Fruit fly (Drosophila melanogaster) whole organism, wandering third instar larva: Measurements from ENCODE around the gene CG11590.

Experiments
- Abd-B ChIP-seq: fragments of >200 bp; optimal IDR thresholded peaks from 2 replicates; lab custom pipeline; 2017; ENCODE audit warnings: missing biosample characterization, missing genetic modification characterization
- CG9705 ChIP-seq: fragments of 200-800 bp; sonication (Bioruptor generic); optimal IDR thresholded peaks from 2 replicates; lab custom pipeline; 2018; ENCODE audit warnings: missing biosample characterization, mild to moderate bottlenecking, missing genetic modification characterization
- CrebA ChIP-seq: fragments of 200-800 bp; sonication (Bioruptor generic); optimal IDR thresholded peaks from 2 replicates; lab custom pipeline; 2016; ENCODE audit warnings: missing biosample characterization, mild to moderate bottlenecking, missing genetic modification characterization, borderline replicate concordance
- Dfd ChIP-seq: fragments of >200 bp; optimal IDR thresholded peaks from 2 replicates; lab custom pipeline; 2017; ENCODE audit warnings: missing biosample characterization, missing genetic modification characterization
- Dif ChIP-seq: fragments of 200-275, 200-300 bp; sonication (Bioruptor generic); optimal IDR thresholded peaks from 2 replicates; lab custom pipeline; 2018; ENCODE audit warnings: missing biosample characterization, missing genetic modification characterization; ENCODE audit not compliant: partially characterized antibody
- GATAd ChIP-seq: sonication (Bioruptor generic); optimal IDR thresholded peaks from 2 replicates; lab custom pipeline; 2016; ENCODE audit warnings: missing biosample characterization, missing genetic modification characterization
- HLH106 ChIP-seq: fragments of 200-800 bp; optimal IDR thresholded peaks from 3 replicates; lab custom pipeline; 2019; ENCODE audit warnings: missing biosample characterization, mild to moderate bottlenecking, missing genetic modification characterization, moderate library complexity
- Hnf4 ChIP-seq: fragments of 200-800 bp; sonication (Bioruptor generic); optimal IDR thresholded peaks from 2 replicates; lab custom pipeline; 2016; ENCODE audit warnings: missing biosample characterization, mild to moderate bottlenecking, missing genetic modification characterization
- Hr78 ChIP-seq: fragments of >200 bp; optimal IDR thresholded peaks from 2 replicates; lab custom pipeline; 2017; ENCODE audit warnings: missing biosample characterization, missing genetic modification characterization
- Hr83 ChIP-seq: fragments of 200-300 bp; sonication (Bioruptor generic); optimal IDR thresholded peaks from 2 replicates; lab custom pipeline; 2016; ENCODE audit warnings: missing biosample characterization, mild to moderate bottlenecking, missing genetic modification characterization, moderate library complexity; ENCODE audit not compliant: poor library complexity, severe bottlenecking
- Mio ChIP-seq: sonication (Bioruptor generic); optimal IDR thresholded peaks from 2 replicates; lab custom pipeline; 2016; ENCODE audit warnings: missing biosample characterization, missing genetic modification characterization
- Myc ChIP-seq: fragments of >200 bp; optimal IDR thresholded peaks from 2 replicates; lab custom pipeline; 2017
- N ChIP-seq: fragments of >200 bp; optimal IDR thresholded peaks from 2 replicates; lab custom pipeline; 2018; ENCODE audit warnings: missing biosample characterization, missing external identifiers, missing genetic modification characterization
- OdsH ChIP-seq: fragments of 200-800 bp; sonication (Bioruptor generic); optimal IDR thresholded peaks from 2 replicates; lab custom pipeline; 2016; ENCODE audit warnings: missing biosample characterization, mild to moderate bottlenecking, missing genetic modification characterization
- Rel ChIP-seq, 2 experiments: fragments of 200-800 bp; sonication (Bioruptor generic) in 1 of 2; optimal IDR thresholded peaks; 2 replicates in 1 of 2; 3 replicates in 1 of 2; lab custom pipeline; 2016 to 2019; ENCODE audit warnings: mild to moderate bottlenecking in 2 of 2, missing biosample characterization in 2 of 2, missing genetic modification characterization in 2 of 2, moderate library complexity in 1 of 2
- Sp1 ChIP-seq: fragments of 200-800 bp; sonication (Bioruptor generic); optimal IDR thresholded peaks from 3 replicates; lab custom pipeline; 2019; ENCODE audit warnings: missing biosample characterization, mild to moderate bottlenecking, missing genetic modification characterization, moderate library complexity
- Vsx2 ChIP-seq: fragments of 200-300, 225-300 bp; sonication (Bioruptor generic); optimal IDR thresholded peaks from 2 replicates; lab custom pipeline; 2018; ENCODE audit warnings: missing biosample characterization, missing genetic modification characterization; ENCODE audit not compliant: partially characterized antibody
- brk ChIP-seq: fragments of 200-800 bp; sonication (Bioruptor generic); optimal IDR thresholded peaks from 2 replicates; lab custom pipeline; 2016; ENCODE audit warnings: missing biosample characterization, mild to moderate bottlenecking, missing genetic modification characterization
- ey ChIP-seq: fragments of 200-800 bp; sonication (Bioruptor generic); optimal IDR thresholded peaks from 2 replicates; lab custom pipeline; 2016; ENCODE audit warnings: missing biosample characterization, missing genetic modification characterization
- foxo ChIP-seq, 2 experiments: fragments of 200-800 bp; sonication (Bioruptor generic); optimal IDR thresholded peaks; 2 replicates in 1 of 2; 3 replicates in 1 of 2; lab custom pipeline; 2016 to 2017; ENCODE audit warnings: missing biosample characterization in 2 of 2, missing genetic modification characterization in 2 of 2
- h ChIP-seq: fragments of 200-800 bp; sonication (Bioruptor generic); optimal IDR thresholded peaks from 3 replicates; lab custom pipeline; 2016; ENCODE audit warnings: missing biosample characterization, mild to moderate bottlenecking, missing genetic modification characterization
- lola ChIP-seq: fragments of >200 bp; optimal IDR thresholded peaks from 2 replicates; lab custom pipeline; 2017; ENCODE audit warnings: missing biosample characterization, missing genetic modification characterization
- pan ChIP-seq: fragments of >200 bp; optimal IDR thresholded peaks from 2 replicates; lab custom pipeline; 2017
- psq ChIP-seq: fragments of 200-800 bp; sonication (Bioruptor generic); optimal IDR thresholded peaks from 3 replicates; lab custom pipeline; 2017; ENCODE audit warnings: missing biosample characterization, mild to moderate bottlenecking, missing genetic modification characterization, moderate library complexity
- rgr ChIP-seq: fragments of 200-800 bp; sonication (Bioruptor generic); optimal IDR thresholded peaks from 3 replicates; lab custom pipeline; 2016; ENCODE audit warnings: missing biosample characterization, mild to moderate bottlenecking, missing genetic modification characterization
- sv ChIP-seq: fragments of 200-800 bp; sonication (Bioruptor generic); optimal IDR thresholded peaks from 3 replicates; lab custom pipeline; 2016; ENCODE audit warnings: missing biosample characterization, missing genetic modification characterization
- tai ChIP-seq: sonication (Bioruptor generic); optimal IDR thresholded peaks from 2 replicates; lab custom pipeline; 2016; ENCODE audit warnings: missing biosample characterization, missing genetic modification characterization
- usp ChIP-seq: fragments of >200 bp; optimal IDR thresholded peaks from 2 replicates; lab custom pipeline; 2017; ENCODE audit warnings: missing biosample characterization, missing genetic modification characterization
- woc ChIP-seq: sonication (Bioruptor generic); optimal IDR thresholded peaks from 2 replicates; lab custom pipeline; 2016; ENCODE audit warnings: missing biosample characterization, mild to moderate bottlenecking, missing genetic modification characterization

Gene CG11590

dm6 chrX:14221182-14221581 lies 21.2 kb downstream of the CG11590 start:
- TF ChIP-seq brk (GFP tag; lab: Kevin White, UChicago): no peak
- no peak for TF ChIP-seq Hr78 (GFP tag; lab: Kevin White, UChicago)
- no peak for TF ChIP-seq Hr83
- TF ChIP-seq Vsx2 (GFP tag; lab: Kevin White, UChicago): no peak
- TF ChIP-seq GATAd: no peak
- TF ChIP-seq OdsH (GFP tag; lab: Kevin White, UChicago): no peak
- TF ChIP-seq Dfd (GFP tag; lab: Kevin White, UChicago): no peak
- no peak for TF ChIP-seq rgr
- TF ChIP-seq psq (GFP tag; lab: Kevin White, UChicago): no peak
- no peak for TF ChIP-seq ey (GFP tag; lab: Kevin White, UChicago)
- no peak for TF ChIP-seq Rel (GFP tag; optimal IDR thresholded peaks at IDR 0.05; lab: Kevin White, UChicago)
- TF ChIP-seq Rel (tag; optimal IDR thresholded peaks at IDR 0.05; lab: Kevin White, UChicago): no peak
- TF ChIP-seq CrebA (GFP tag; lab: Kevin White, UChicago): no peak
- no peak for TF ChIP-seq sv
- no peak for TF ChIP-seq Mio (GFP tag; lab: Kevin White, UChicago)
- TF ChIP-seq HLH106 (tag; lab: Kevin White, UChicago): no peak
- TF ChIP-seq pan (lab: Kevin White, UChicago): no peak
- TF ChIP-seq Myc (lab: Kevin White, UChicago): no peak
- TF ChIP-seq woc (GFP tag; lab: Kevin White, UChicago): no peak
- TF ChIP-seq tai (GFP tag; lab: Kevin White, UChicago): no peak
- TF ChIP-seq Abd-B (GFP tag; lab: Kevin White, UChicago): no peak

- TF ChIP-seq rgr (no peak), N (GFP tag; lab: Kevin White, UChicago) (no peak), lola (no peak), ey (GFP tag; lab: Kevin White, UChicago) (no peak), CG9705 (no peak), brk (GFP tag; lab: Kevin White, UChicago) (no peak), sv (no peak), Rel (GFP tag; optimal IDR thresholded peaks at IDR 0.05; lab: Kevin White, UChicago) (no peak), Rel (tag; optimal IDR thresholded peaks at IDR 0.05; lab: Kevin White, UChicago) (no peak)
Observed at dm6 chrX:14221995-14222394, 22.0 kb downstream of the CG11590 start.

- TF ChIP-seq CrebA (GFP tag; lab: Kevin White, UChicago) (no peak), sv (no peak), Myc (lab: Kevin White, UChicago) (no peak), brk (GFP tag; lab: Kevin White, UChicago) (no peak), psq (GFP tag; lab: Kevin White, UChicago) (no peak), usp (no peak), Hnf4 (GFP tag; lab: Kevin White, UChicago) (no peak), Vsx2 (GFP tag; lab: Kevin White, UChicago) (no peak), foxo (GFP tag; optimal IDR thresholded peaks at IDR 0.05; lab: Kevin White, UChicago) (no peak), h (GFP tag; lab: Kevin White, UChicago) (no peak), GATAd (no peak), CG9705 (no peak), rgr (no peak)
Observed at dm6 chrX:14225665-14226064, 25.7 kb downstream of the CG11590 start, which contains the start of gene CG11674. CG11674 (minus strand) TSS chrX:14225879.

dm6 chrX:14226093-14226492 lies 26.1 kb downstream of the CG11590 start, which contains the start of gene mRpL38:
mRpL38 (plus strand) TSS chrX:14226289.
- TF ChIP-seq sv (no peak), N (GFP tag; lab: Kevin White, UChicago) (no peak), h (GFP tag; lab: Kevin White, UChicago) (no peak), Sp1 (GFP tag; lab: Kevin White, UChicago) (no peak)

dm6 chrX:14227043-14227442 lies 27.1 kb downstream of the CG11590 start:
- no peak for TF ChIP-seq CG9705
- TF ChIP-seq Dif (GFP tag; lab: Kevin White, UChicago): no peak
- TF ChIP-seq Vsx2 (GFP tag; lab: Kevin White, UChicago): no peak
- TF ChIP-seq h (GFP tag; lab: Kevin White, UChicago): no peak
- TF ChIP-seq Rel (GFP tag; optimal IDR thresholded peaks at IDR 0.05; lab: Kevin White, UChicago): no peak
- TF ChIP-seq Rel (tag; optimal IDR thresholded peaks at IDR 0.05; lab: Kevin White, UChicago): no peak
- TF ChIP-seq Mio (GFP tag; lab: Kevin White, UChicago): no peak
- no peak for TF ChIP-seq Abd-B (GFP tag; lab: Kevin White, UChicago)
- TF ChIP-seq, all 38 proteins: peak for 0
